Fruit fly (Drosophila melanogaster) whole organism, embryonic: Measurements from ENCODE around the gene CG10064.

Source experiments
- Adf1 ChIP-seq: fragments of 200-800 bp; sonication (Bioruptor generic); IDR thresholded peaks from 2 replicates; pipeline ENCODE4 v1.3.6; 2022; ENCODE audit warnings: missing biosample characterization, missing genetic modification characterization
- B-H1 ChIP-seq: fragments of 200-800 bp; sonication (Bioruptor generic); IDR thresholded peaks from 3 replicates; pipeline ENCODE4 v1.3.6; 2022; ENCODE audit warnings: missing biosample characterization, missing genetic modification characterization
- CG13624 ChIP-seq: fragments of 200-800 bp; sonication (Bioruptor generic); optimal IDR thresholded peaks from 2 replicates; lab custom pipeline; 2016; ENCODE audit warnings: missing biosample characterization, missing genetic modification characterization
- CG32767 ChIP-seq: fragments of 200-800 bp; sonication (Bioruptor generic); IDR thresholded peaks from 2 replicates; pipeline ENCODE4 v1.3.6; 2022; ENCODE audit warnings: missing biosample characterization, missing genetic modification characterization
- CG5245 ChIP-seq: fragments of 200-800 bp; sonication (Bioruptor generic); optimal IDR thresholded peaks from 3 replicates; lab custom pipeline; 2016; ENCODE audit warnings: missing biosample characterization, missing genetic modification characterization
- E2f1 ChIP-seq: fragments of 200-800 bp; sonication (Bioruptor generic); IDR thresholded peaks from 2 replicates; pipeline ENCODE4 v1.3.6; 2022; ENCODE audit warnings: missing biosample characterization, missing genetic modification characterization
- Poxn ChIP-seq: fragments of 200-800 bp; sonication (Bioruptor generic); IDR thresholded peaks from 2 replicates; pipeline ENCODE4 v1.3.6; 2022; ENCODE audit warnings: missing biosample characterization, missing genetic modification characterization
- prd ChIP-seq, 3 experiments: fragments of >200 bp in 2 of 3; fragments of 200-800 bp in 1 of 3; sonication (Bioruptor generic) in 1 of 3; optimal IDR thresholded peaks in 2 of 3; IDR thresholded peaks in 1 of 3; 2 replicates in 2 of 3; 3 replicates in 1 of 3; pipeline versions ENCODE4 v1.3.6 to Lab custom; 2017 to 2022; ENCODE audit warnings: missing biosample characterization in 1 of 3, missing genetic modification characterization in 1 of 3
- rib ChIP-seq: fragments of 200-800 bp; sonication (Bioruptor generic); IDR thresholded peaks from 2 replicates; pipeline ENCODE4 v1.3.6; 2022; ENCODE audit warnings: missing biosample characterization, missing genetic modification characterization

dm6 chr3L:6972367-6972766 lies 4.7 kb upstream of the CG10064 start, which contains the start of gene CG10063:
- TF ChIP-seq prd (optimal IDR thresholded peaks at IDR 0.05; lab: Kevin White, UChicago): no peak
- TF ChIP-seq prd (GFP tag; IDR thresholded peaks at IDR 0.05; lab: Robert Waterston, UW): no peak
- TF ChIP-seq CG13624: no peak
- no peak for TF ChIP-seq CG5245 (GFP tag; lab: Kevin White, UChicago)
- no peak for TF ChIP-seq Adf1
- no peak for TF ChIP-seq CG32767 (GFP tag; lab: Robert Waterston, UW)
- no peak for TF ChIP-seq rib (GFP tag; lab: Robert Waterston, UW)
- TF ChIP-seq Poxn (GFP tag; lab: Robert Waterston, UW): no peak
- no peak for TF ChIP-seq E2f1 (GFP tag; lab: Robert Waterston, UW)
- no peak for TF ChIP-seq B-H1
